Fruit fly (Drosophila melanogaster) whole organism, pupa: ENCODE data around the gene CG16762.
A peak's percentile ranks its signal among the peaks of the same experiment; 100 is the strongest.

Experiments used
- CG12605 ChIP-seq: fragments of 200-800 bp; sonication (Bioruptor generic); IDR thresholded peaks from 2 replicates; pipeline ENCODE4 v1.3.6; 2022; ENCODE audit warnings: missing biosample characterization, missing genetic modification characterization
- CG15710 ChIP-seq: fragments of 200-800 bp; sonication (Bioruptor generic); optimal IDR thresholded peaks from 2 replicates; lab custom pipeline; 2018; ENCODE audit warnings: missing biosample characterization, mild to moderate bottlenecking, missing genetic modification characterization, moderate library complexity
- CG34367 ChIP-seq: fragments of 200-800 bp; sonication (Bioruptor generic); optimal IDR thresholded peaks from 2 replicates; lab custom pipeline; 2018; ENCODE audit warnings: missing biosample characterization, mild to moderate bottlenecking, missing genetic modification characterization
- CG4496 ChIP-seq: fragments of 200-800 bp; sonication (Bioruptor generic); IDR thresholded peaks from 3 replicates; pipeline ENCODE4 v1.3.6; 2022; ENCODE audit warnings: missing biosample characterization, missing genetic modification characterization
- CG8301 ChIP-seq: fragments of 200-800 bp; sonication (Bioruptor generic); optimal IDR thresholded peaks from 2 replicates; lab custom pipeline; 2018; ENCODE audit warnings: missing biosample characterization, mild to moderate bottlenecking, missing genetic modification characterization
- EcR ChIP-seq: fragments of 200-800 bp; sonication (Bioruptor generic); optimal IDR thresholded peaks from 3 replicates; lab custom pipeline; 2019; ENCODE audit warnings: missing biosample characterization, missing genetic modification characterization, mild to moderate bottlenecking, moderate library complexity, missing genetic modification reagents
- Ets98B ChIP-seq: fragments of 200-800 bp; sonication (Bioruptor generic); IDR thresholded peaks from 2 replicates; pipeline ENCODE4 v1.3.6; 2022; ENCODE audit warnings: missing biosample characterization, missing genetic modification characterization
- Pif1A ChIP-seq: fragments of 200-800 bp; sonication (Bioruptor generic); optimal IDR thresholded peaks from 3 replicates; lab custom pipeline; 2016; ENCODE audit warnings: missing biosample characterization, missing genetic modification characterization
- Pif1B ChIP-seq: fragments of 200-800 bp; sonication (Bioruptor generic); optimal IDR thresholded peaks from 3 replicates; lab custom pipeline; 2016; ENCODE audit warnings: missing biosample characterization, missing genetic modification characterization
- rn ChIP-seq: fragments of 200-800 bp; sonication (Bioruptor generic); IDR thresholded peaks from 2 replicates; pipeline ENCODE4 v1.3.6; 2022; ENCODE audit warnings: missing biosample characterization, missing genetic modification characterization

DNA sequence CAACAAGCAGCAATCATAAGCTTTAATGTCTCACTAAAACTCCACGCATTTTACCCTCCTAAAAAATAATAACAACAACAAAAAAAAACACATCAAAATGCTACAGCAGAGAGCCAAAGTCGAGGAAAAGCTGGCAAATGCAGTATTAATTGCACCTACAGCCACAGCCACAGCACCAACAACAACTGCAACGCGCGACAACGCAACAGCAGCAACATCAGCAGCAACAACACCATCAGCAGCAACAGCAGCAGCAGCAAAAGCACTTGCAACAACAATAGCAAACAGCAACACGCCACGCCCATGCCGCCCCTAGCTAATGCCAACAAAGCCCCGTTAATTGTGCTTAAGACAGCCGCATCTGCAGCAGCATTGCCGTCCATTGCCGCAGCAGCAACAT is 33.1 kb downstream of the CG16762 start:
- peak; percentile 22; the same call in 1 of the 3 replicates for TF ChIP-seq CG4496
- TF ChIP-seq CG12605 (GFP tag; lab: Robert Waterston, UW) = no peak
- no peak for TF ChIP-seq Pif1A (GFP tag; lab: Kevin White, UChicago)
- no peak for TF ChIP-seq EcR (GFP tag; lab: Kevin White, UChicago)
- no peak for TF ChIP-seq rn (GFP tag; lab: Robert Waterston, UW)
- TF ChIP-seq CG15710 (tag; lab: Kevin White, UChicago) = no peak
- TF ChIP-seq Pif1B = no peak
- no peak for TF ChIP-seq Ets98B (GFP tag; lab: Robert Waterston, UW)
- TF ChIP-seq CG8301 (tag; lab: Kevin White, UChicago) = no peak
- no peak for TF ChIP-seq CG34367
